Worm (Caenorhabditis elegans): ENCODE measurements around the gene atg-2.

atg-2 gene

ce11 chrX:6792281-6793003 is 14.1 kb upstream of the atg-2 start (continued):
- TF ChIP-seq unc-62 (GFP tag; optimal IDR thresholded peaks at IDR 0.05) (no peak), lin-13 (GFP tag; optimal IDR thresholded peaks at IDR 0.05) (peak; percentile 1), F13H6.1 (tag; optimal IDR thresholded peaks at IDR 0.05) (peak; percentile 3), ceh-16 (tag; optimal IDR thresholded peaks at IDR 0.05) (no peak), peb-1 (tag; optimal IDR thresholded peaks at IDR 0.05) (no peak), sem-4 (tag; optimal IDR thresholded peaks at IDR 0.05) (no peak), R02D3.7 (tag; optimal IDR thresholded peaks at IDR 0.05) (no peak), nhr-77 (tag; optimal IDR thresholded peaks at IDR 0.05) (no peak)

- TF ChIP-seq ceh-16 (tag; optimal IDR thresholded peaks at IDR 0.05): peak; percentile 87
- TF ChIP-seq fos-1 (tag; optimal IDR thresholded peaks at IDR 0.05): peak; percentile 44
- TF ChIP-seq sma-9 (GFP tag; optimal IDR thresholded peaks at IDR 0.05): no peak
- TF ChIP-seq sma-9 (tag; optimal IDR thresholded peaks at IDR 0.05): no peak
These were observed 10.6 kb upstream of the atg-2 start for ce11 chrX:6795843-6796521.

ce11 chrX:6799776-6800175 is 6.8 kb upstream of the atg-2 start, which contains the start of gene M03A8.3:
M03A8.3 (plus strand) TSS chrX:6800053.
- TF ChIP-seq F13H6.1 (tag; optimal IDR thresholded peaks at IDR 0.05) (no peak), ceh-16 (tag; optimal IDR thresholded peaks at IDR 0.05) (no peak), dmd-4 (tag; optimal IDR thresholded peaks at IDR 0.05) (no peak)

- TF ChIP-seq lsy-2 (tag; optimal IDR thresholded peaks at IDR 0.05) (no peak), mbf-1 (tag; optimal IDR thresholded peaks at IDR 0.05) (no peak)
These were observed 5.0 kb upstream of the atg-2 start for ce11 chrX:6801546-6801945.

- TF ChIP-seq nhr-237 (tag; optimal IDR thresholded peaks at IDR 0.05): no peak
- TF ChIP-seq ztf-11 (tag; optimal IDR thresholded peaks at IDR 0.05): no peak
- no peak for TF ChIP-seq sma-3 (GFP tag; optimal IDR thresholded peaks at IDR 0.05)
- TF ChIP-seq C34F6.9 (tag; optimal IDR thresholded peaks at IDR 0.05): peak; percentile 38
- TF ChIP-seq unc-39 (tag; optimal IDR thresholded peaks at IDR 0.05): no peak
- TF ChIP-seq nhr-129 (tag; optimal IDR thresholded peaks at IDR 0.05): peak; percentile 43
These were observed 2.2 kb upstream of the atg-2 start for ce11 chrX:6804405-6804804.

- no peak for TF ChIP-seq nhr-25 (tag; optimal IDR thresholded peaks at IDR 0.05)
- no peak for TF ChIP-seq R02D3.7 (tag; optimal IDR thresholded peaks at IDR 0.05)
- no peak for TF ChIP-seq mbf-1 (tag; optimal IDR thresholded peaks at IDR 0.05)
- no peak for TF ChIP-seq elt-3 (tag; optimal IDR thresholded peaks at IDR 0.05)
- peak; percentile 52 for TF ChIP-seq C34F6.9 (tag; optimal IDR thresholded peaks at IDR 0.05)
- no peak for TF ChIP-seq nhr-23 (tag; optimal IDR thresholded peaks at IDR 0.05)
- peak; percentile 19 for TF ChIP-seq mab-5 (tag; optimal IDR thresholded peaks at IDR 0.05)
- no peak for TF ChIP-seq ZK546.5 (tag; optimal IDR thresholded peaks at IDR 0.05)
- TF ChIP-seq F13H6.1 (tag; optimal IDR thresholded peaks at IDR 0.05): peak; percentile 47
- TF ChIP-seq aly-2 (tag; optimal IDR thresholded peaks at IDR 0.05): no peak
- no peak for TF ChIP-seq ceh-82 (tag; optimal IDR thresholded peaks at IDR 0.05)
- peak; percentile 64 for TF ChIP-seq crh-2 (tag; optimal IDR thresholded peaks at IDR 0.05)
- TF ChIP-seq dmd-4 (tag; optimal IDR thresholded peaks at IDR 0.05): no peak
- no peak for TF ChIP-seq zag-1 (tag; optimal IDR thresholded peaks at IDR 0.05)
- TF ChIP-seq lin-39 (tag; optimal IDR thresholded peaks at IDR 0.05): no peak
- no peak for TF ChIP-seq nhr-11 (tag; optimal IDR thresholded peaks at IDR 0.05)
- TF ChIP-seq ztf-1 (GFP tag; conservative IDR thresholded peaks at IDR 0.05): no peak
- TF ChIP-seq sma-9 (GFP tag; optimal IDR thresholded peaks at IDR 0.05): peak; percentile 79
- TF ChIP-seq sma-9 (tag; optimal IDR thresholded peaks at IDR 0.05): no peak
- no peak for TF ChIP-seq ceh-16 (tag; optimal IDR thresholded peaks at IDR 0.05)
- peak; percentile 75 for TF ChIP-seq unc-55 (GFP tag; optimal IDR thresholded peaks at IDR 0.05)
- no peak for TF ChIP-seq nhr-12 (tag; optimal IDR thresholded peaks at IDR 0.05)
- no peak for TF ChIP-seq ztf-4 (tag; optimal IDR thresholded peaks at IDR 0.05)
- no peak for TF ChIP-seq nhr-10 (tag; optimal IDR thresholded peaks at IDR 0.05)
- TF ChIP-seq lsy-2 (tag; optimal IDR thresholded peaks at IDR 0.05): peak in 1 of 2 experiments; percentile 65
- no peak for TF ChIP-seq Y55F3AM.14 (GFP tag; optimal IDR thresholded peaks at IDR 0.05)
- TF ChIP-seq blmp-1 (tag; optimal IDR thresholded peaks at IDR 0.05; ENCODE audit: insufficient read depth): no peak
- no peak for TF ChIP-seq unc-62 (GFP tag; optimal IDR thresholded peaks at IDR 0.05)
- TF ChIP-seq nhr-21 (tag; optimal IDR thresholded peaks at IDR 0.05): peak; percentile 17
- TF ChIP-seq unc-39 (tag; optimal IDR thresholded peaks at IDR 0.05): no peak
- no peak for TF ChIP-seq skn-1 (tag; optimal IDR thresholded peaks at IDR 0.05)
- peak; percentile 30 for TF ChIP-seq lin-13 (GFP tag; optimal IDR thresholded peaks at IDR 0.05)
- no peak for TF ChIP-seq peb-1 (tag; optimal IDR thresholded peaks at IDR 0.05)
- peak; percentile 47 for TF ChIP-seq nhr-129 (tag; optimal IDR thresholded peaks at IDR 0.05)
- TF ChIP-seq fos-1 (tag; optimal IDR thresholded peaks at IDR 0.05): peak; percentile 57
- TF ChIP-seq sem-4 (tag; optimal IDR thresholded peaks at IDR 0.05): no peak
These were observed 1.7 kb upstream of the atg-2 start for ce11 chrX:6804857-6805256.

All from whole organism, L2 larva.